Fruit fly (Drosophila melanogaster): ENCODE measurements around the gene CG17298.

The CG17298 gene

DNA sequence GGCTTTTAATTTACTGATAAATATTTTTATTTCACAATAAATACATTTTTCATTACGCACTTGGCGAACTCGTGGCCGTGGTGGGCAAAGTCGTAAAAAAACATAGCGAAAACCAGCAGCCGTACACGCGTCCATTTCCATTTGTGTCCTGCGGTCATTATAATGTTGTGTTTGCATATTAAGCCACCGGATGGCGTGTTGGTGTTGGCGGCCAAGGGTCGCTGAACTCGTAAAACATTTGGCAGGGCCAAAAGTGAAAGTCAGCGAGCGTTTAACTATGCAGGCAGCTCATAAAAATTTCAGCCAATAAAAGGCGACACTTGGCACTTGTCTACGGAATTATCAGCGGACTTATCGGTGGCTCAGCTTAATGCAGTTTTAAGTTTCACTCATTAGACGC is 30.5 kb upstream of the CG17298 start:
- no peak for TF ChIP-seq dsf (GFP tag; optimal IDR thresholded peaks at IDR 0.05; ENCODE audit: borderline replicate concordance)
- no peak for TF ChIP-seq N (GFP tag; optimal IDR thresholded peaks at IDR 0.05)
- TF ChIP-seq Sp1 (GFP tag; optimal IDR thresholded peaks at IDR 0.05), result no peak
- TF ChIP-seq Rel (GFP tag; optimal IDR thresholded peaks at IDR 0.05), result no peak
- no peak for TF ChIP-seq Rel (tag; optimal IDR thresholded peaks at IDR 0.05)
- TF ChIP-seq CG32264 (GFP tag; optimal IDR thresholded peaks at IDR 0.05), result no peak
- TF ChIP-seq jim (GFP tag; optimal IDR thresholded peaks at IDR 0.05), result no peak
- no peak for TF ChIP-seq foxo (GFP tag; optimal IDR thresholded peaks at IDR 0.05)
- TF ChIP-seq usp (GFP tag; optimal IDR thresholded peaks at IDR 0.05), result no peak
- TF ChIP-seq lola (GFP tag; optimal IDR thresholded peaks at IDR 0.05), result no peak
- no peak for TF ChIP-seq Hr83 (GFP tag; optimal IDR thresholded peaks at IDR 0.05; ENCODE audit: poor library complexity, severe bottlenecking)
- no peak for TF ChIP-seq Vsx2 (GFP tag; optimal IDR thresholded peaks at IDR 0.05; ENCODE audit: partially characterized antibody)
- TF ChIP-seq OdsH (GFP tag; optimal IDR thresholded peaks at IDR 0.05), result no peak
- TF ChIP-seq psq (GFP tag; optimal IDR thresholded peaks at IDR 0.05), result no peak
- TF ChIP-seq h (GFP tag; optimal IDR thresholded peaks at IDR 0.05), result no peak

DNA sequence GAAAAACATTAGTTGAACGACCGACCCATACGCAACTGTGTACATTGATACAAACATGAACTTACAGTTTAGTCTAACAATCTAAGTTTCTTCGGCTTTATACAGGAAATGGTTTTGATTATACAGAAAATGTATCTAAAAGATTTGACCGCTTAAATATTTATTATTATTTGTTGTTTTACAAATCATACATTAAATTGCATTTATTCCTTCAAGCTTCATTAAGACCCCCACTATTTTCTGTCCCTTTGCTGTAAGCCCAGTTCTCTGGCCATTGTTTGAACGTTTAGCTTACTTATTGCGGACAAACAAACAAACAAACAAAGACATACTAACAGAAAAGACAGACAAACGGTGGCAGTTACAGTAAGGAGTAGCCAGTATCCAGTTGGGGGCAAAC is 28.7 kb upstream of the CG17298 start:
- TF ChIP-seq lola (GFP tag; optimal IDR thresholded peaks at IDR 0.05) (no peak), Jra (GFP tag; optimal IDR thresholded peaks at IDR 0.05) (no peak), woc (GFP tag; optimal IDR thresholded peaks at IDR 0.05) (no peak), Hnf4 (GFP tag; optimal IDR thresholded peaks at IDR 0.05) (no peak), Vsx2 (GFP tag; optimal IDR thresholded peaks at IDR 0.05; ENCODE audit: partially characterized antibody) (no peak)

- TF ChIP-seq Hr83 (GFP tag; optimal IDR thresholded peaks at IDR 0.05; ENCODE audit: poor library complexity, severe bottlenecking) (peak; percentile 86), HLH106 (tag; optimal IDR thresholded peaks at IDR 0.05) (no peak), sage (GFP tag; optimal IDR thresholded peaks at IDR 0.05) (no peak), brk (GFP tag; optimal IDR thresholded peaks at IDR 0.05) (peak; percentile 7), br (GFP tag; optimal IDR thresholded peaks at IDR 0.05) (no peak), rgr (GFP tag; optimal IDR thresholded peaks at IDR 0.05) (peak; percentile 73), CrebA (GFP tag; optimal IDR thresholded peaks at IDR 0.05; ENCODE audit: borderline replicate concordance) (no peak), Abd-B (GFP tag; optimal IDR thresholded peaks at IDR 0.05) (no peak), Myc (optimal IDR thresholded peaks at IDR 0.05) (no peak), Jra (GFP tag; optimal IDR thresholded peaks at IDR 0.05) (no peak), Dif (GFP tag; optimal IDR thresholded peaks at IDR 0.05; ENCODE audit: partially characterized antibody) (no peak), ey (GFP tag; optimal IDR thresholded peaks at IDR 0.05) (no peak), dsf (GFP tag; optimal IDR thresholded peaks at IDR 0.05; ENCODE audit: borderline replicate concordance) (no peak), Sp1 (GFP tag; optimal IDR thresholded peaks at IDR 0.05) (peak; percentile 8), pan (optimal IDR thresholded peaks at IDR 0.05) (no peak), jim (GFP tag; optimal IDR thresholded peaks at IDR 0.05) (no peak), OdsH (GFP tag; optimal IDR thresholded peaks at IDR 0.05) (peak; percentile 50), Hr78 (GFP tag; optimal IDR thresholded peaks at IDR 0.05) (no peak), Hnf4 (GFP tag; optimal IDR thresholded peaks at IDR 0.05) (no peak), h (GFP tag; optimal IDR thresholded peaks at IDR 0.05) (peak; percentile 76), lola (GFP tag; optimal IDR thresholded peaks at IDR 0.05) (no peak)
These were observed 22.2 kb upstream of the CG17298 start for dm6 chr3R:21260795-21261194.

dm6 chr3R:21263177-21263576 is 19.8 kb upstream of the CG17298 start:
- TF ChIP-seq Hr83 (GFP tag; optimal IDR thresholded peaks at IDR 0.05; ENCODE audit: poor library complexity, severe bottlenecking) (peak; percentile 19), rgr (GFP tag; optimal IDR thresholded peaks at IDR 0.05) (peak; percentile 25), OdsH (GFP tag; optimal IDR thresholded peaks at IDR 0.05) (no peak)

- TF ChIP-seq ey (GFP tag; optimal IDR thresholded peaks at IDR 0.05), result no peak
- TF ChIP-seq Vsx2 (GFP tag; optimal IDR thresholded peaks at IDR 0.05; ENCODE audit: partially characterized antibody), result no peak
- no peak for TF ChIP-seq jim (GFP tag; optimal IDR thresholded peaks at IDR 0.05)
- TF ChIP-seq br (GFP tag; optimal IDR thresholded peaks at IDR 0.05), result no peak
- TF ChIP-seq Hnf4 (GFP tag; optimal IDR thresholded peaks at IDR 0.05), result no peak
These were observed 15.0 kb upstream of the CG17298 start for dm6 chr3R:21267972-21268512.

DNA sequence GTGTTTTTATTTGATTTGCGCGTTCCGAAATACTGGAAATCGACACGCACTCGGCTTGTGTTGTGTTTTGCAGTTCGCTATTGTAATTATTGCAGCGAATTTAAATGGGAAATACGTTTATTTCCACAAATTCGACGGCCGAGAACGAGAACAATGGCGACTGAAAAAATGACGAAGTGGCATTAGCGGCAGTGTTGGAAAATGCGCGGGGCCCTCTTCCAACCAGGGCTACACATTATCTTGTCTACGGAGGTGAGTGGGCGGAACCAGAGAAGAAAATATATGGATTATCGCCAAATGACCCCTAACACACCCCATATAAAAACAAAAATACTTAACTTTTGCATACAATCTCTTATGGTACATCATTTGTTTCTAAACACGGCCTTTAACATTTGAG is 14.1 kb upstream of the CG17298 start, which contains the start of gene Rab1:
Gene Rab1, minus strand, starts transcription at position 188 of the 400 bp plus-strand sequence.
- TF ChIP-seq fru (GFP tag; optimal IDR thresholded peaks at IDR 0.05) (peak; percentile 53), lola (GFP tag; optimal IDR thresholded peaks at IDR 0.05) (no peak), rgr (GFP tag; optimal IDR thresholded peaks at IDR 0.05) (peak; percentile 81), jim (GFP tag; optimal IDR thresholded peaks at IDR 0.05) (no peak), HLH106 (tag; optimal IDR thresholded peaks at IDR 0.05) (peak; percentile 49), N (GFP tag; optimal IDR thresholded peaks at IDR 0.05) (no peak), CG9705 (GFP tag; optimal IDR thresholded peaks at IDR 0.05) (no peak), Rel (GFP tag; optimal IDR thresholded peaks at IDR 0.05) (no peak), Rel (tag; optimal IDR thresholded peaks at IDR 0.05) (peak; percentile 69), Dfd (GFP tag; optimal IDR thresholded peaks at IDR 0.05) (no peak), pan (optimal IDR thresholded peaks at IDR 0.05) (no peak), foxo (GFP tag; optimal IDR thresholded peaks at IDR 0.05) (peak in 1 of 2 experiments; percentile 61), CG32264 (GFP tag; optimal IDR thresholded peaks at IDR 0.05) (peak; percentile 7), psq (GFP tag; optimal IDR thresholded peaks at IDR 0.05) (peak; percentile 39), Jra (GFP tag; optimal IDR thresholded peaks at IDR 0.05) (peak; percentile 74), Vsx2 (GFP tag; optimal IDR thresholded peaks at IDR 0.05; ENCODE audit: partially characterized antibody) (no peak), sage (GFP tag; optimal IDR thresholded peaks at IDR 0.05) (no peak), Dif (GFP tag; optimal IDR thresholded peaks at IDR 0.05; ENCODE audit: partially characterized antibody) (peak; percentile 13), tai (GFP tag; optimal IDR thresholded peaks at IDR 0.05) (no peak), sv (GFP tag; optimal IDR thresholded peaks at IDR 0.05) (no peak), Hnf4 (GFP tag; optimal IDR thresholded peaks at IDR 0.05) (peak; percentile 75), ey (GFP tag; optimal IDR thresholded peaks at IDR 0.05) (peak; percentile 42), dl (GFP tag; optimal IDR thresholded peaks at IDR 0.05; ENCODE audit: insufficient read depth in 1 of 2, partially characterized antibody in 2 of 2) (no peak)

All from whole organism, wandering third instar larva.